Worm (Caenorhabditis elegans) whole organism, L1 larva: ENCODE results near the gene nspc-20.
A peak's percentile ranks its signal among the peaks of the same experiment; 100 is the strongest.

Experiments used
- C16A3.4 ChIP-seq: fragments of 150-350 bp; optimal IDR thresholded peaks from 2 replicates; lab custom pipeline; 2014; ENCODE audit warnings: missing biosample characterization, missing genetic modification characterization
- Y116A8C.19 ChIP-seq: sonication (generic microtip); optimal IDR thresholded peaks from 2 replicates; lab custom pipeline; 2016; ENCODE audit warnings: missing compliant biosample characterization, missing genetic modification characterization, borderline replicate concordance
- alr-1 ChIP-seq: fragments of 200-800 bp; sonication (Bioruptor generic); optimal IDR thresholded peaks from 2 replicates; lab custom pipeline; 2018; ENCODE audit warnings: borderline replicate concordance, mild to moderate bottlenecking, missing genetic modification characterization, missing compliant biosample characterization
- blmp-1 ChIP-seq: fragments of 150-350 bp; optimal IDR thresholded peaks from 2 replicates; lab custom pipeline; 2014; ENCODE audit warnings: missing biosample characterization, missing genetic modification characterization
- ceh-63 ChIP-seq: fragments of 200-800 bp; sonication (Bioruptor generic); optimal IDR thresholded peaks from 2 replicates; lab custom pipeline; 2018; ENCODE audit warnings: mild to moderate bottlenecking, missing genetic modification characterization, missing compliant biosample characterization
- ceh-82 ChIP-seq, 3 experiments: fragments of 150-350 bp in 1 of 3; sonication (generic microtip) in 2 of 3; optimal IDR thresholded peaks; 2 replicates each; lab custom pipeline; 2014 to 2017; ENCODE audit warnings: missing biosample characterization in 3 of 3, missing genetic modification characterization in 3 of 3
- ceh-88 ChIP-seq: fragments of 200-800 bp; sonication (Bioruptor generic); IDR thresholded peaks from 2 replicates; pipeline ENCODE4 v1.3.6; 2022; ENCODE audit warnings: missing genetic modification characterization, missing compliant biosample characterization
- ceh-90 ChIP-seq: sonication (generic microtip); optimal IDR thresholded peaks from 2 replicates; lab custom pipeline; 2016; ENCODE audit warnings: missing genetic modification characterization, missing compliant biosample characterization
- ces-1 ChIP-seq: fragments of 150-350 bp; optimal IDR thresholded peaks from 2 replicates; lab custom pipeline; 2014; ENCODE audit warnings: missing biosample characterization, missing genetic modification reagents, missing genetic modification characterization
- dpl-1 ChIP-seq, 3 experiments: fragments of 150-350 bp in 2 of 3; sonication (generic microtip) in 1 of 3; optimal IDR thresholded peaks; 2 replicates each; lab custom pipeline; 2014 to 2017; ENCODE audit warnings: missing biosample characterization in 3 of 3, missing genetic modification characterization in 3 of 3, missing genetic modification reagents in 3 of 3
- dsc-1 ChIP-seq: sonication (generic microtip); optimal IDR thresholded peaks from 2 replicates; lab custom pipeline; 2016; ENCODE audit warnings: mild to moderate bottlenecking, missing genetic modification characterization, missing compliant biosample characterization
- efl-1 ChIP-seq, 4 experiments: fragments of 150-350 bp; optimal IDR thresholded peaks in 3 of 4; peaks in 1 of 4; 1 replicate in 1 of 4; 2 replicates in 3 of 4; lab custom pipeline; 2014; ENCODE audit warnings: missing biosample characterization in 2 of 4, missing genetic modification characterization in 2 of 4, missing genetic modification reagents in 2 of 4
- egl-13 ChIP-seq: sonication (generic microtip); optimal IDR thresholded peaks from 2 replicates; lab custom pipeline; 2016; ENCODE audit warnings: missing genotype, missing genetic modification reagents, missing genetic modification characterization, missing compliant biosample characterization
- elt-2 ChIP-seq: sonication (generic microtip); optimal IDR thresholded peaks from 2 replicates; lab custom pipeline; 2016; ENCODE audit warnings: missing genetic modification characterization, mild to moderate bottlenecking, inconsistent platforms, missing compliant biosample characterization, missing genetic modification reagents
- elt-3 ChIP-seq, 6 experiments: fragments of 150-350 bp in 1 of 6; sonication (generic microtip); optimal IDR thresholded peaks; 2 replicates each; lab custom pipeline; 2017 to 2018; ENCODE audit warnings: missing biosample characterization in 6 of 6, missing genetic modification characterization in 6 of 6, inconsistent platforms in 1 of 6
- ets-5 ChIP-seq: fragments of 200-800 bp; sonication (Bioruptor generic); IDR thresholded peaks from 2 replicates; pipeline ENCODE4 v1.3.6; 2022; ENCODE audit warnings: missing genetic modification characterization, missing compliant biosample characterization
- fkh-8 ChIP-seq: sonication (generic microtip); optimal IDR thresholded peaks from 2 replicates; lab custom pipeline; 2016; ENCODE audit warnings: mild to moderate bottlenecking, missing genetic modification characterization, missing compliant biosample characterization
- fos-1 ChIP-seq: fragments of 150-350 bp; optimal IDR thresholded peaks from 2 replicates; lab custom pipeline; 2014; ENCODE audit warnings: missing biosample characterization, missing genetic modification characterization
- grh-1 ChIP-seq: fragments of 200-800 bp; sonication (Bioruptor generic); IDR thresholded peaks from 2 replicates; pipeline ENCODE4 v1.3.6; 2022; ENCODE audit warnings: missing genetic modification reagents, missing genetic modification characterization, missing compliant biosample characterization
- hlh-17 ChIP-seq: fragments of 200-800 bp; sonication (Bioruptor generic); optimal IDR thresholded peaks from 2 replicates; lab custom pipeline; 2018; ENCODE audit warnings: missing genetic modification characterization, mild to moderate bottlenecking, missing compliant biosample characterization, moderate library complexity, borderline replicate concordance
- irx-1 ChIP-seq: sonication (generic microtip); optimal IDR thresholded peaks from 2 replicates; lab custom pipeline; 2016; ENCODE audit warnings: missing genetic modification characterization, missing compliant biosample characterization
- isw-1 ChIP-seq: fragments of 200-800 bp; sonication (Bioruptor generic); IDR thresholded peaks from 2 replicates; pipeline ENCODE4 v1.3.6; 2022; ENCODE audit warnings: missing genetic modification characterization, missing compliant biosample characterization
- jun-1 ChIP-seq: fragments of 150-350 bp; optimal IDR thresholded peaks from 2 replicates; lab custom pipeline; 2014; ENCODE audit warnings: missing biosample characterization, missing genetic modification reagents, missing genetic modification characterization
- lin-14 ChIP-seq: fragments of 200-800 bp; sonication (Bioruptor generic); optimal IDR thresholded peaks from 2 replicates; lab custom pipeline; 2018; ENCODE audit warnings: mild to moderate bottlenecking, missing genetic modification characterization, moderate library complexity, missing compliant biosample characterization
- lin-35 ChIP-seq, 2 experiments: fragments of 150-350 bp; optimal IDR thresholded peaks; 2 replicates each; lab custom pipeline; 2014; ENCODE audit warnings: missing biosample characterization in 2 of 2, missing genetic modification characterization in 2 of 2, missing genetic modification reagents in 2 of 2
- lin-39 ChIP-seq: fragments of 150-350 bp; optimal IDR thresholded peaks from 2 replicates; lab custom pipeline; 2014; ENCODE audit warnings: missing biosample characterization, missing genetic modification reagents, missing genetic modification characterization
- lsy-2 ChIP-seq, 2 experiments: fragments of 150-350 bp; optimal IDR thresholded peaks; 2 replicates each; lab custom pipeline; 2014; ENCODE audit warnings: missing biosample characterization in 2 of 2, missing genetic modification characterization in 2 of 2
- mab-9 ChIP-seq: fragments of 200-800 bp; sonication (Bioruptor generic); IDR thresholded peaks from 2 replicates; pipeline ENCODE4 v1.3.6; 2022; ENCODE audit warnings: missing genetic modification reagents, missing genetic modification characterization, missing compliant biosample characterization
- mdl-1 ChIP-seq, 2 experiments: fragments of 150-350 bp; optimal IDR thresholded peaks; 2 replicates each; lab custom pipeline; 2014 to 2017; ENCODE audit warnings: missing biosample characterization in 2 of 2, missing genetic modification characterization in 2 of 2, inconsistent platforms in 1 of 2
- mef-2 ChIP-seq: fragments of 150-350 bp; optimal IDR thresholded peaks from 2 replicates; lab custom pipeline; 2014; ENCODE audit warnings: missing biosample characterization, missing genetic modification characterization
- nhr-19 ChIP-seq: fragments of 200-800 bp; sonication (Bioruptor generic); conservative IDR thresholded peaks from 2 replicates; pipeline ENCODE4 v1.3.6; 2022; ENCODE audit warnings: missing genetic modification characterization, missing compliant biosample characterization
- nhr-28 ChIP-seq: fragments of 150-350 bp; optimal IDR thresholded peaks from 2 replicates; lab custom pipeline; 2014; ENCODE audit warnings: missing biosample characterization, missing genetic modification characterization
- nhr-47 ChIP-seq: sonication (generic microtip); optimal IDR thresholded peaks from 2 replicates; lab custom pipeline; 2016; ENCODE audit warnings: mild to moderate bottlenecking, missing genetic modification characterization, moderate library complexity, missing compliant biosample characterization
- nhr-71 ChIP-seq: sonication (generic microtip); optimal IDR thresholded peaks from 2 replicates; lab custom pipeline; 2016; ENCODE audit warnings: mild to moderate bottlenecking, missing genetic modification characterization, moderate library complexity, missing compliant biosample characterization
- nhr-77 ChIP-seq: fragments of 150-350 bp; optimal IDR thresholded peaks from 2 replicates; lab custom pipeline; 2014; ENCODE audit warnings: missing biosample characterization, missing genetic modification characterization
- nhr-84 ChIP-seq: sonication (generic microtip); optimal IDR thresholded peaks from 2 replicates; lab custom pipeline; 2017; ENCODE audit warnings: missing biosample characterization, missing genetic modification characterization
- nhr-90 ChIP-seq: sonication (generic microtip); optimal IDR thresholded peaks from 2 replicates; lab custom pipeline; 2016; ENCODE audit warnings: mild to moderate bottlenecking, missing genetic modification characterization, missing compliant biosample characterization; ENCODE audit not compliant: poor library complexity
- pag-3 ChIP-seq: sonication (generic microtip); optimal IDR thresholded peaks from 2 replicates; lab custom pipeline; 2017; ENCODE audit warnings: missing genetic modification characterization, mild to moderate bottlenecking, missing compliant biosample characterization, antibody characterized with exemption, borderline replicate concordance; ENCODE audit not compliant: insufficient read depth
- pqm-1 ChIP-seq: sonication (generic microtip); optimal IDR thresholded peaks from 3 replicates; lab custom pipeline; 2017; ENCODE audit warnings: missing biosample characterization, missing genetic modification characterization
- rnt-1 ChIP-seq: sonication (generic microtip); optimal IDR thresholded peaks from 2 replicates; lab custom pipeline; 2016; ENCODE audit warnings: mild to moderate bottlenecking, missing genetic modification characterization, moderate library complexity, missing compliant biosample characterization
- snpc-4 ChIP-seq: fragments of 150-350 bp; optimal IDR thresholded peaks from 2 replicates; lab custom pipeline; 2014; ENCODE audit warnings: missing biosample characterization, missing genetic modification characterization
- snu-23 ChIP-seq: sonication (generic microtip); optimal IDR thresholded peaks from 2 replicates; lab custom pipeline; 2016; ENCODE audit warnings: missing genetic modification characterization, missing compliant biosample characterization
- tbx-2 ChIP-seq: sonication (generic microtip); optimal IDR thresholded peaks from 2 replicates; lab custom pipeline; 2016; ENCODE audit warnings: missing genetic modification characterization, missing compliant biosample characterization
- tlp-1 ChIP-seq: fragments of 150-350 bp; optimal IDR thresholded peaks from 2 replicates; lab custom pipeline; 2014; ENCODE audit warnings: missing biosample characterization, missing genetic modification characterization
- unc-130 ChIP-seq: fragments of 150-350 bp; optimal IDR thresholded peaks from 2 replicates; lab custom pipeline; 2017; ENCODE audit warnings: missing biosample characterization, missing genetic modification characterization, inconsistent platforms
- unc-30 ChIP-seq: sonication (generic microtip); optimal IDR thresholded peaks from 2 replicates; lab custom pipeline; 2017; ENCODE audit warnings: missing biosample characterization, missing genetic modification characterization
- xbp-1 ChIP-seq: sonication (generic microtip); optimal IDR thresholded peaks from 2 replicates; lab custom pipeline; 2016; ENCODE audit warnings: missing genetic modification characterization, missing compliant biosample characterization
- ztf-11 ChIP-seq, 2 experiments: sonication (generic microtip); optimal IDR thresholded peaks; 2 replicates each; lab custom pipeline; 2016 to 2017; ENCODE audit warnings: missing genetic modification characterization in 2 of 2, missing biosample characterization in 1 of 2, missing compliant biosample characterization in 1 of 2
- ztf-4 ChIP-seq: fragments of 150-350 bp; optimal IDR thresholded peaks from 2 replicates; lab custom pipeline; 2014; ENCODE audit warnings: missing biosample characterization, missing genetic modification characterization

nspc-20 gene

DNA sequence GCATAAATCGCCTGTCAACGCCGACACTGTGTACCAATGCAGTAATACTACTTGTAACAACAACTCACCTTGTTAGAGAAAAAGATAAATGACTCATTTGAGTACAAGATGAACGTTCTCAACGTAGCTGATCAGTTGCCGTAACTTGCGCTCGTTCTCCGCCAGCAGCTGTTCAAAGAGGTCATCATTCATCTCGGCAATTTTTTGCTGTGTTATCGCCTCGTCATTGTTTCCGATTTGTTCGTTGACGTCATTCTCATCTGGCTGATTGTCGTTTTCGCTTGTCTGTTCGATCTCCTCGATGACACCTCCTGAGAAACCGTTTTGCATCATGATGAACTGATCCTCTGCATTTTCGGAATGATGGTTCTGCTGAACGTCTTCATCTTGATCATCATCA, 26.7 kb downstream of the nspc-20 start:
- TF ChIP-seq lin-14 (peak; percentile 47), rnt-1 (peak; percentile 28), nhr-71 (peak; percentile 34), ets-5 (GFP tag; lab: Robert Waterston, UW) (no peak), blmp-1 (tag; lab: Kevin White, UChicago) (peak; percentile 40)
- TF ChIP-seq, all 84 proteins: peak for 4

- TF ChIP-seq hlh-17 (GFP tag; lab: Kevin White, UChicago) (no peak), xbp-1 (tag; lab: Kevin White, UChicago) (no peak), isw-1 (GFP tag; lab: Robert Waterston, UW) (no peak), nhr-90 (tag; lab: Kevin White, UChicago) (peak; percentile 86), ceh-90 (tag; lab: Kevin White, UChicago) (no peak), fkh-8 (no peak), pag-3 (no peak), nhr-84 (tag; lab: Kevin White, UChicago) (no peak), nhr-19 (GFP tag; lab: Robert Waterston, UW) (peak; percentile 74), ceh-63 (GFP tag; lab: Kevin White, UChicago) (peak; percentile 19), C16A3.4 (peak; percentile 27), elt-2 (peak; percentile 96), mdl-1 (tag; optimal IDR thresholded peaks at IDR 0.05; lab: Kevin White, UChicago) (peak in 1 of 2 experiments; percentile 78), mab-9 (GFP tag; lab: Robert Waterston, UW) (0 out of 2 replicates have a peak, but pooled peaks have one; percentile 17), irx-1 (tag; lab: Kevin White, UChicago) (peak; percentile 69), nhr-47 (tag; lab: Kevin White, UChicago) (peak; percentile 63), rnt-1 (peak; percentile 10), grh-1 (peak; percentile 71), tlp-1 (tag; lab: Kevin White, UChicago) (peak; percentile 80), blmp-1 (tag; lab: Kevin White, UChicago) (peak; percentile 60), snpc-4 (no peak), unc-30 (no peak), mef-2 (tag; lab: Kevin White, UChicago) (no peak), fos-1 (peak; percentile 21), ztf-4 (tag; lab: Kevin White, UChicago) (no peak), ceh-88 (GFP tag; lab: Robert Waterston, UW) (no peak), unc-130 (tag; lab: Kevin White, UChicago) (peak; percentile 36), jun-1 (tag; lab: Kevin White, UChicago) (peak; percentile 28), efl-1 (optimal IDR thresholded peaks at IDR 0.05; lab: Kevin White, UChicago) (peak in 1 of 2 experiments; percentile 12), efl-1 (GFP tag; optimal IDR thresholded peaks at IDR 0.05 in 1 of 2; lab: Kevin White, UChicago) (peak in 1 of 2 experiments; percentile 67), lin-35 (GFP tag; optimal IDR thresholded peaks at IDR 0.05; lab: Kevin White, UChicago) (peak in 1 of 2 experiments; percentile 83), pqm-1 (peak; percentile 28), nhr-71 (peak; percentile 91), tbx-2 (tag; lab: Kevin White, UChicago) (peak; percentile 52), lsy-2 (tag; optimal IDR thresholded peaks at IDR 0.05; lab: Kevin White, UChicago) (peak; percentile 46 to 48), nhr-77 (tag; lab: Kevin White, UChicago) (no peak), dpl-1 (GFP tag; optimal IDR thresholded peaks at IDR 0.05; lab: Kevin White, UChicago) (peak in 2 of 3 experiments; percentile 8 to 14), lin-39 (tag; lab: Kevin White, UChicago) (no peak), ces-1 (GFP tag; lab: Kevin White, UChicago) (no peak), elt-3 (tag; optimal IDR thresholded peaks at IDR 0.05; lab: Kevin White, UChicago) (peak in 5 of 6 experiments; percentile 2 to 93 (median 49)), dsc-1 (tag; lab: Kevin White, UChicago) (no peak), ceh-82 (tag; optimal IDR thresholded peaks at IDR 0.05; lab: Kevin White, UChicago) (no peak), snu-23 (GFP tag; lab: Kevin White, UChicago) (peak; percentile 71), ztf-11 (tag; optimal IDR thresholded peaks at IDR 0.05; lab: Kevin White, UChicago) (no peak), nhr-28 (tag; lab: Kevin White, UChicago) (no peak), egl-13 (tag; lab: Kevin White, UChicago) (no peak), Y116A8C.19 (tag; lab: Kevin White, UChicago) (no peak), alr-1 (no peak)
Measured at ce11 chrX:14502116-14502587, 27.9 kb downstream of the nspc-20 start.
